Worm (Caenorhabditis elegans): Measurements from ENCODE around the gene nhr-147.

DNA sequence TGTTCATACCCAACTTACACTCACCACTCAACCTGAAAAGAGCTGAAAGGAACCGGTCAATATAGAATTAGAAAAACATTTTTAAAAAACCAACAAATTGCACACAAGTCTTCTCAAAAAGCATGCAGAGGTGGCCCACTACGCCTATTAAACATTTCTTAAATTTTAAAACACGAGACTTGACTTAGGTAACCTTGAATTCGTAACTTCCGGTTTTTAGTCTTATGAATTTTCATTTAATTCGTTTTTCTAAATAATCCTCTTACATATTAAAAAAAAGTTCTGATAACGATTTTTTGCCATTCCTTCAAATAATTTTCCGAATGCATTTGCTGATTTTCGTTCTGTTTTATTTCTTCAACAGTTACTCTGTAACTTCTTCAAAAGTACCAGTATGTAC lies 17.5 kb upstream of the nhr-147 start, which contains the start of gene clec-7:
- TF ChIP-seq ceh-13 (GFP tag; optimal IDR thresholded peaks at IDR 0.05) (no peak), ama-1 (optimal IDR thresholded peaks at IDR 0.05) (no peak), sea-1 (GFP tag; conservative IDR thresholded peaks at IDR 0.05) (no peak)

Data from whole organism, early embryonic.